Fruit fly (Drosophila melanogaster) whole organism, embryonic: ENCODE data around the gene pigs.

Experiments
- B-H2 ChIP-seq: fragments of 200-800 bp; sonication (Bioruptor generic); optimal IDR thresholded peaks from 2 replicates; lab custom pipeline; 2018; ENCODE audit warnings: missing biosample characterization, mild to moderate bottlenecking, missing genetic modification characterization
- Bdp1 ChIP-seq: fragments of 200-800 bp; sonication (Bioruptor generic); optimal IDR thresholded peaks from 3 replicates; lab custom pipeline; 2016; ENCODE audit warnings: missing biosample characterization, missing genetic modification characterization
- Blimp-1 ChIP-seq: fragments of 200-800 bp; sonication (Bioruptor generic); optimal IDR thresholded peaks from 3 replicates; lab custom pipeline; 2018; ENCODE audit warnings: missing biosample characterization, missing genetic modification characterization, mild to moderate bottlenecking, moderate library complexity, missing genetic modification reagents
- CG10462 ChIP-seq: fragments of 200-800 bp; sonication (Bioruptor generic); optimal IDR thresholded peaks from 2 replicates; lab custom pipeline; 2016; ENCODE audit warnings: missing biosample characterization, missing genetic modification characterization
- CG10543 ChIP-seq: fragments of 200-800 bp; sonication (Bioruptor generic); optimal IDR thresholded peaks from 3 replicates; lab custom pipeline; 2017; ENCODE audit warnings: missing biosample characterization, mild to moderate bottlenecking, missing genetic modification characterization, moderate library complexity
- CG11247 ChIP-seq: fragments of 200-800 bp; sonication (Bioruptor generic); IDR thresholded peaks from 2 replicates; pipeline ENCODE4 v1.3.6; 2022; ENCODE audit warnings: missing biosample characterization, missing genetic modification characterization
- CG12299 ChIP-seq: fragments of 200-800 bp; sonication (Bioruptor generic); optimal IDR thresholded peaks from 2 replicates; lab custom pipeline; 2018; ENCODE audit warnings: missing biosample characterization, mild to moderate bottlenecking, missing genetic modification characterization
- CG12391 ChIP-seq: fragments of 200-800 bp; sonication (Bioruptor generic); optimal IDR thresholded peaks from 3 replicates; lab custom pipeline; 2018; ENCODE audit warnings: missing biosample characterization, mild to moderate bottlenecking, missing genetic modification characterization, moderate library complexity
- CG15073 ChIP-seq: fragments of 200-800 bp; sonication (Bioruptor generic); optimal IDR thresholded peaks from 2 replicates; lab custom pipeline; 2016; ENCODE audit warnings: missing biosample characterization, missing genetic modification characterization
- CG16863 ChIP-seq: fragments of 200-800 bp; sonication (Bioruptor generic); optimal IDR thresholded peaks from 3 replicates; lab custom pipeline; 2016; ENCODE audit warnings: missing biosample characterization, missing genetic modification characterization
- CG1792 ChIP-seq: fragments of 200-800 bp; sonication (Bioruptor generic); optimal IDR thresholded peaks from 2 replicates; lab custom pipeline; 2016; ENCODE audit warnings: missing biosample characterization, missing genetic modification characterization
- CG18599 ChIP-seq: fragments of 200-800 bp; sonication (Bioruptor generic); optimal IDR thresholded peaks from 3 replicates; lab custom pipeline; 2017; ENCODE audit warnings: missing biosample characterization, missing genetic modification characterization, mild to moderate bottlenecking, moderate library complexity, missing genetic modification reagents
- CG2199 ChIP-seq: fragments of 200-800 bp; sonication (Bioruptor generic); IDR thresholded peaks from 3 replicates; pipeline ENCODE4 v1.3.6; 2022; ENCODE audit warnings: missing biosample characterization, missing genetic modification characterization
- CG2712 ChIP-seq: fragments of 200-800 bp; optimal IDR thresholded peaks from 3 replicates; lab custom pipeline; 2019; ENCODE audit warnings: missing biosample characterization, mild to moderate bottlenecking, missing genetic modification characterization, moderate library complexity
- CG32767 ChIP-seq: fragments of 200-800 bp; sonication (Bioruptor generic); IDR thresholded peaks from 2 replicates; pipeline ENCODE4 v1.3.6; 2022; ENCODE audit warnings: missing biosample characterization, missing genetic modification characterization
- CG5953 ChIP-seq: fragments of 200-800 bp; sonication (Bioruptor generic); IDR thresholded peaks from 2 replicates; pipeline ENCODE4 v1.3.6; 2022; ENCODE audit warnings: missing biosample characterization, missing genetic modification characterization
- CG6689 ChIP-seq: fragments of 200-800 bp; sonication (Bioruptor generic); IDR thresholded peaks from 2 replicates; pipeline ENCODE4 v1.3.6; 2022; ENCODE audit warnings: missing biosample characterization, missing genetic modification characterization
- CG8089 ChIP-seq: fragments of 200-800 bp; sonication (Bioruptor generic); optimal IDR thresholded peaks from 3 replicates; lab custom pipeline; 2016; ENCODE audit warnings: missing biosample characterization, missing genetic modification characterization
- CG9932 ChIP-seq: fragments of 200-800 bp; sonication (Bioruptor generic); IDR thresholded peaks from 2 replicates; pipeline ENCODE4 v1.3.6; 2022; ENCODE audit warnings: missing biosample characterization, missing genetic modification characterization
- D19B ChIP-seq: fragments of 200-800 bp; sonication (Bioruptor generic); optimal IDR thresholded peaks from 2 replicates; lab custom pipeline; 2017; ENCODE audit warnings: missing biosample characterization, mild to moderate bottlenecking, missing genetic modification characterization
- Eip74EF ChIP-seq, 2 experiments: fragments of 200-800 bp in 1 of 2; fragments of >200 bp in 1 of 2; sonication (Bioruptor generic) in 1 of 2; optimal IDR thresholded peaks; 2 replicates each; lab custom pipeline; 2017 to 2019; ENCODE audit warnings: missing biosample characterization in 2 of 2, missing genetic modification characterization in 2 of 2, mild to moderate bottlenecking in 1 of 2, moderate library complexity in 1 of 2
- Fer3 ChIP-seq: fragments of 200-800 bp; sonication (Bioruptor generic); optimal IDR thresholded peaks from 2 replicates; lab custom pipeline; 2018; ENCODE audit warnings: missing biosample characterization, mild to moderate bottlenecking, missing genetic modification characterization, moderate library complexity
- HmgD ChIP-seq: fragments of 200-800 bp; sonication (Bioruptor generic); optimal IDR thresholded peaks from 3 replicates; lab custom pipeline; 2016; ENCODE audit warnings: missing biosample characterization, missing genetic modification characterization
- Kr ChIP-seq: fragments of 200-800 bp; sonication (Bioruptor generic); optimal IDR thresholded peaks from 2 replicates; lab custom pipeline; 2017; ENCODE audit warnings: missing biosample characterization, mild to moderate bottlenecking, missing genetic modification characterization
- Mad ChIP-seq: fragments of 200-800 bp; sonication (Bioruptor generic); optimal IDR thresholded peaks from 2 replicates; lab custom pipeline; 2016; ENCODE audit warnings: missing biosample characterization, missing genetic modification characterization
- Myb ChIP-seq: fragments of 200-800 bp; sonication (Bioruptor generic); optimal IDR thresholded peaks from 2 replicates; lab custom pipeline; 2016; ENCODE audit warnings: missing biosample characterization, missing genetic modification characterization
- NC2β ChIP-seq: fragments of 200-800 bp; sonication (Bioruptor generic); optimal IDR thresholded peaks from 2 replicates; lab custom pipeline; 2016; ENCODE audit warnings: missing biosample characterization, missing genetic modification characterization
- PHDP ChIP-seq: fragments of 200-800 bp; sonication (Bioruptor generic); optimal IDR thresholded peaks from 3 replicates; lab custom pipeline; 2018; ENCODE audit warnings: missing biosample characterization, mild to moderate bottlenecking, missing genetic modification characterization, moderate library complexity
- Rfx ChIP-seq: fragments of 200-800 bp; sonication (Bioruptor generic); IDR thresholded peaks from 2 replicates; pipeline ENCODE4 v1.3.6; 2022; ENCODE audit warnings: missing biosample characterization, missing genetic modification characterization
- Sry-δ ChIP-seq: fragments of 200-800 bp; sonication (Bioruptor generic); optimal IDR thresholded peaks from 2 replicates; lab custom pipeline; 2016; ENCODE audit warnings: missing biosample characterization, missing genetic modification characterization
- Ssrp ChIP-seq: fragments of 200-800 bp; sonication (Bioruptor generic); optimal IDR thresholded peaks from 2 replicates; lab custom pipeline; 2018; ENCODE audit warnings: missing biosample characterization, mild to moderate bottlenecking, missing genetic modification characterization, moderate library complexity
- Taf1 ChIP-seq: fragments of 200-800 bp; sonication (Bioruptor generic); IDR thresholded peaks from 2 replicates; pipeline ENCODE4 v1.3.6; 2022; ENCODE audit warnings: missing biosample characterization, missing genetic modification characterization
- cg ChIP-seq: fragments of 200-800 bp; sonication (Bioruptor generic); optimal IDR thresholded peaks from 3 replicates; lab custom pipeline; 2019; ENCODE audit warnings: missing biosample characterization, mild to moderate bottlenecking, missing genetic modification characterization, moderate library complexity
- chif ChIP-seq, 2 experiments: fragments of 200-800 bp; sonication (Bioruptor generic); optimal IDR thresholded peaks; 3 replicates each; lab custom pipeline; 2016; ENCODE audit warnings: missing biosample characterization in 2 of 2, missing genetic modification characterization in 2 of 2
- chn ChIP-seq: fragments of 200-800 bp; sonication (Bioruptor generic); optimal IDR thresholded peaks from 2 replicates; lab custom pipeline; 2016; ENCODE audit warnings: missing biosample characterization, missing genetic modification characterization
- da ChIP-seq: fragments of 200-800 bp; sonication (Bioruptor generic); optimal IDR thresholded peaks from 2 replicates; lab custom pipeline; 2016; ENCODE audit warnings: missing biosample characterization, missing genetic modification characterization
- dan ChIP-seq: fragments of 200-800 bp; sonication (Bioruptor generic); IDR thresholded peaks from 2 replicates; pipeline ENCODE4 v1.3.6; 2022; ENCODE audit warnings: missing biosample characterization, missing genetic modification characterization
- dm ChIP-seq: fragments of 200-800 bp; sonication (Bioruptor generic); optimal IDR thresholded peaks from 3 replicates; lab custom pipeline; 2016; ENCODE audit warnings: missing biosample characterization, missing genetic modification characterization
- ems ChIP-seq: fragments of 200-800 bp; sonication (Bioruptor generic); optimal IDR thresholded peaks from 3 replicates; lab custom pipeline; 2016; ENCODE audit warnings: missing biosample characterization, missing genetic modification characterization
- fd3F ChIP-seq: fragments of 200-800 bp; sonication (Bioruptor generic); optimal IDR thresholded peaks from 2 replicates; lab custom pipeline; 2018; ENCODE audit warnings: missing biosample characterization, mild to moderate bottlenecking, missing genetic modification characterization, moderate library complexity
- fd96Cb ChIP-seq: fragments of 200-800 bp; sonication (Bioruptor generic); optimal IDR thresholded peaks from 2 replicates; lab custom pipeline; 2018; ENCODE audit warnings: missing biosample characterization, mild to moderate bottlenecking, missing genetic modification characterization, moderate library complexity
- gcm2 ChIP-seq: fragments of 200-800 bp; sonication (Bioruptor generic); optimal IDR thresholded peaks from 2 replicates; lab custom pipeline; 2016; ENCODE audit warnings: missing biosample characterization, missing genetic modification characterization
- gem ChIP-seq: fragments of 200-800 bp; sonication (Bioruptor generic); optimal IDR thresholded peaks from 2 replicates; lab custom pipeline; 2019; ENCODE audit warnings: missing biosample characterization, mild to moderate bottlenecking, missing genetic modification characterization, moderate library complexity
- gsb-n ChIP-seq: fragments of 200-800 bp; sonication (Bioruptor generic); optimal IDR thresholded peaks from 3 replicates; lab custom pipeline; 2018; ENCODE audit warnings: missing biosample characterization, mild to moderate bottlenecking, missing genetic modification characterization
- lola ChIP-seq, 3 experiments: fragments of >200 bp in 2 of 3; fragments of 200-800 bp in 1 of 3; sonication (Bioruptor generic) in 1 of 3; optimal IDR thresholded peaks; 2 replicates each; lab custom pipeline; 2017 to 2019; ENCODE audit warnings: missing biosample characterization in 3 of 3, missing genetic modification characterization in 3 of 3, mild to moderate bottlenecking in 1 of 3, moderate library complexity in 1 of 3
- nerfin-1 ChIP-seq: fragments of 200-800 bp; sonication (Bioruptor generic); optimal IDR thresholded peaks from 3 replicates; lab custom pipeline; 2019; ENCODE audit warnings: missing biosample characterization, mild to moderate bottlenecking, missing genetic modification characterization, moderate library complexity
- pb ChIP-seq: fragments of 200-800 bp; sonication (Bioruptor generic); optimal IDR thresholded peaks from 3 replicates; lab custom pipeline; 2016; ENCODE audit warnings: missing biosample characterization, missing genetic modification characterization
- pho ChIP-seq: fragments of 200-800 bp; sonication (Bioruptor generic); optimal IDR thresholded peaks from 2 replicates; lab custom pipeline; 2016; ENCODE audit warnings: missing biosample characterization, missing genetic modification characterization
- phol ChIP-seq: fragments of 200-800 bp; sonication (Bioruptor generic); optimal IDR thresholded peaks from 3 replicates; lab custom pipeline; 2018; ENCODE audit warnings: missing biosample characterization, mild to moderate bottlenecking, missing genetic modification characterization, moderate library complexity
- pnt ChIP-seq: fragments of 200-800 bp; sonication (Bioruptor generic); optimal IDR thresholded peaks from 3 replicates; lab custom pipeline; 2016; ENCODE audit warnings: missing biosample characterization, missing genetic modification characterization
- wdn ChIP-seq: fragments of 200-800 bp; sonication (Bioruptor generic); IDR thresholded peaks from 2 replicates; pipeline ENCODE4 v1.3.6; 2022; ENCODE audit warnings: missing biosample characterization, missing genetic modification characterization

pigs gene

dm6 chrX:6696467-6696866 is 96.6 kb downstream of the pigs start (continued):
- TF ChIP-seq CG16863 (GFP tag; lab: Kevin White, UChicago) (peak; percentile 62), chn (GFP tag; lab: Kevin White, UChicago) (peak; percentile 37), D19B (GFP tag; lab: Kevin White, UChicago) (peak; percentile 59), gsb-n (tag; lab: Kevin White, UChicago) (peak; percentile 13), CG6689 (GFP tag; lab: Robert Waterston, UW) (peak; percentile 66), fd3F (GFP tag; lab: Kevin White, UChicago) (peak; percentile 41), wdn (GFP tag; lab: Robert Waterston, UW) (no peak), pho (GFP tag; lab: Kevin White, UChicago) (peak; percentile 63), Eip74EF (GFP tag; optimal IDR thresholded peaks at IDR 0.05; lab: Kevin White, UChicago) (peak in 1 of 2 experiments; percentile 58), gem (peak; percentile 79), dan (GFP tag; lab: Robert Waterston, UW) (no peak), CG2712 (tag; lab: Kevin White, UChicago) (peak; percentile 70), PHDP (tag; lab: Kevin White, UChicago) (peak; percentile 79), lola (GFP tag; optimal IDR thresholded peaks at IDR 0.05; lab: Kevin White, UChicago) (peak in 1 of 3 experiments; percentile 51), Kr (GFP tag; lab: Kevin White, UChicago) (no peak), CG11247 (GFP tag; lab: Robert Waterston, UW) (peak; percentile 41; the same call in 1 of the 2 replicates), nerfin-1 (tag; lab: Kevin White, UChicago) (peak; percentile 63), Sry-δ (GFP tag; lab: Kevin White, UChicago) (peak; percentile 16), Rfx (GFP tag; lab: Robert Waterston, UW) (peak; percentile 68), Mad (GFP tag; lab: Kevin White, UChicago) (peak; percentile 43), Myb (GFP tag; lab: Kevin White, UChicago) (peak; percentile 45), CG5953 (peak; percentile 42; the same call in 1 of the 2 replicates), CG1792 (GFP tag; lab: Kevin White, UChicago) (peak; percentile 33), pb (GFP tag; lab: Kevin White, UChicago) (no peak), Bdp1 (peak; percentile 42), Ssrp (tag; lab: Kevin White, UChicago) (peak; percentile 30), Fer3 (tag; lab: Kevin White, UChicago) (peak; percentile 58), pnt (GFP tag; lab: Kevin White, UChicago) (peak; percentile 34), dm (GFP tag; lab: Kevin White, UChicago) (no peak), fd96Cb (tag; lab: Kevin White, UChicago) (peak; percentile 15), Blimp-1 (GFP tag; lab: Kevin White, UChicago) (peak; percentile 63), CG12299 (tag; lab: Kevin White, UChicago) (peak; percentile 66), CG10462 (GFP tag; lab: Kevin White, UChicago) (peak; percentile 14), gcm2 (GFP tag; lab: Kevin White, UChicago) (peak; percentile 51), HmgD (GFP tag; lab: Kevin White, UChicago) (peak; percentile 30), NC2β (GFP tag; lab: Kevin White, UChicago) (peak; percentile 61), CG10543 (GFP tag; lab: Kevin White, UChicago) (peak; percentile 85), CG2199 (GFP tag; lab: Robert Waterston, UW) (no peak), phol (peak; percentile 59), CG18599 (GFP tag; lab: Kevin White, UChicago) (peak; percentile 94), da (no peak), CG9932 (GFP tag; lab: Robert Waterston, UW) (peak; percentile 63), ems (peak; percentile 61), CG15073 (no peak), CG32767 (GFP tag; lab: Robert Waterston, UW) (0 out of 2 replicates have a peak, but pooled peaks have one; percentile 18), CG8089 (peak; percentile 29), chif (GFP tag; optimal IDR thresholded peaks at IDR 0.05; lab: Kevin White, UChicago) (peak; percentile 41 to 59), CG12391 (tag; lab: Kevin White, UChicago) (peak; percentile 72), Taf1 (GFP tag; lab: Robert Waterston, UW) (peak; percentile 43; the same call in 1 of the 2 replicates), cg (GFP tag; lab: Kevin White, UChicago) (peak; percentile 35), B-H2 (GFP tag; lab: Kevin White, UChicago) (peak; percentile 84)
